Worm (Caenorhabditis elegans) whole organism, late embryonic: ENCODE results near the gene C44C10.3.

ENCODE experiments used
- C08G9.2 ChIP-seq: sonication (generic microtip); optimal IDR thresholded peaks from 2 replicates; lab custom pipeline; 2016; ENCODE audit warnings: mild to moderate bottlenecking, missing genetic modification characterization, moderate library complexity, missing compliant biosample characterization
- F13H6.1 ChIP-seq: sonication (generic microtip); optimal IDR thresholded peaks from 2 replicates; lab custom pipeline; 2016; ENCODE audit warnings: missing genetic modification characterization, missing compliant biosample characterization
- K02D7.2 ChIP-seq: sonication (generic microtip); optimal IDR thresholded peaks from 2 replicates; lab custom pipeline; 2017; ENCODE audit warnings: mild to moderate bottlenecking, missing genetic modification characterization, missing compliant biosample characterization
- K09A11.1 ChIP-seq: sonication (generic microtip); optimal IDR thresholded peaks from 2 replicates; lab custom pipeline; 2017; ENCODE audit warnings: antibody characterized with exemption, mild to moderate bottlenecking, missing genetic modification characterization, missing compliant biosample characterization; ENCODE audit not compliant: insufficient read depth
- T23F11.4 ChIP-seq: fragments of 200-800 bp; sonication (Bioruptor generic); optimal IDR thresholded peaks from 2 replicates; lab custom pipeline; 2018; ENCODE audit warnings: mild to moderate bottlenecking, missing genetic modification characterization, missing compliant biosample characterization
- ahr-1 ChIP-seq: sonication (generic microtip); optimal IDR thresholded peaks from 2 replicates; lab custom pipeline; 2016; ENCODE audit warnings: missing genetic modification characterization, missing compliant biosample characterization
- ceh-18 ChIP-seq: sonication (generic microtip); optimal IDR thresholded peaks from 2 replicates; lab custom pipeline; 2016; ENCODE audit warnings: missing genetic modification characterization, missing compliant biosample characterization
- ceh-2 ChIP-seq: sonication (generic microtip); optimal IDR thresholded peaks from 2 replicates; lab custom pipeline; 2016; ENCODE audit warnings: missing genotype, missing genetic modification characterization, missing compliant biosample characterization
- ceh-30 ChIP-seq: fragments of 150-350 bp; optimal IDR thresholded peaks from 2 replicates; lab custom pipeline; 2014; ENCODE audit warnings: missing biosample characterization, missing genetic modification characterization
- ceh-31 ChIP-seq: sonication (generic microtip); optimal IDR thresholded peaks from 2 replicates; lab custom pipeline; 2016; ENCODE audit warnings: missing genetic modification characterization, missing compliant biosample characterization
- ceh-48 ChIP-seq: sonication (generic microtip); optimal IDR thresholded peaks from 2 replicates; lab custom pipeline; 2016; ENCODE audit warnings: missing genetic modification characterization, inconsistent platforms, missing compliant biosample characterization
- ceh-6 ChIP-seq: fragments of 200-800 bp; sonication (Bioruptor generic); optimal IDR thresholded peaks from 2 replicates; lab custom pipeline; 2018; ENCODE audit warnings: mild to moderate bottlenecking, missing genetic modification characterization, missing compliant biosample characterization
- ceh-9 ChIP-seq: sonication (generic microtip); optimal IDR thresholded peaks from 2 replicates; lab custom pipeline; 2016; ENCODE audit warnings: mild to moderate bottlenecking, missing genetic modification characterization, inconsistent platforms, missing compliant biosample characterization
- dmd-4 ChIP-seq: sonication (generic microtip); optimal IDR thresholded peaks from 2 replicates; lab custom pipeline; 2016; ENCODE audit warnings: borderline replicate concordance, missing genetic modification characterization, missing compliant biosample characterization
- dve-1 ChIP-seq: sonication (generic microtip); optimal IDR thresholded peaks from 2 replicates; lab custom pipeline; 2017; ENCODE audit warnings: antibody characterized with exemption, mild to moderate bottlenecking, missing genetic modification characterization, missing compliant biosample characterization
- ets-4 ChIP-seq: sonication (generic microtip); optimal IDR thresholded peaks from 2 replicates; lab custom pipeline; 2016; ENCODE audit warnings: missing genetic modification characterization, missing compliant biosample characterization
- fax-1 ChIP-seq: sonication (generic microtip); optimal IDR thresholded peaks from 2 replicates; lab custom pipeline; 2016; ENCODE audit warnings: missing genotype, missing genetic modification characterization, missing compliant biosample characterization
- fkh-10 ChIP-seq: fragments of 150-350 bp; optimal IDR thresholded peaks from 2 replicates; lab custom pipeline; 2014; ENCODE audit warnings: missing biosample characterization, missing genetic modification reagents, missing genetic modification characterization
- fkh-6 ChIP-seq: sonication (generic microtip); optimal IDR thresholded peaks from 2 replicates; lab custom pipeline; 2016; ENCODE audit warnings: missing genetic modification characterization, missing compliant biosample characterization
- gmeb-2 ChIP-seq: sonication (generic microtip); optimal IDR thresholded peaks from 2 replicates; lab custom pipeline; 2016; ENCODE audit warnings: missing genetic modification characterization, inconsistent platforms, missing compliant biosample characterization
- hlh-13 ChIP-seq: fragments of 200-800 bp; sonication (Bioruptor generic); optimal IDR thresholded peaks from 2 replicates; lab custom pipeline; 2018; ENCODE audit warnings: mild to moderate bottlenecking, missing genetic modification characterization, missing compliant biosample characterization
- hlh-15 ChIP-seq: sonication (generic microtip); optimal IDR thresholded peaks from 2 replicates; lab custom pipeline; 2016; ENCODE audit warnings: missing genetic modification characterization, missing compliant biosample characterization
- hlh-30 ChIP-seq: sonication (generic microtip); optimal IDR thresholded peaks from 2 replicates; lab custom pipeline; 2017; ENCODE audit warnings: antibody characterized with exemption, missing genetic modification characterization, missing compliant biosample characterization; ENCODE audit not compliant: insufficient read depth
- lin-11 ChIP-seq: fragments of 200-800 bp; sonication (Bioruptor generic); optimal IDR thresholded peaks from 2 replicates; lab custom pipeline; 2018; ENCODE audit warnings: mild to moderate bottlenecking, missing genetic modification characterization, missing compliant biosample characterization
- madf-2 ChIP-seq: sonication (generic microtip); optimal IDR thresholded peaks from 2 replicates; lab custom pipeline; 2017; ENCODE audit warnings: missing genetic modification characterization, missing compliant biosample characterization
- mec-3 ChIP-seq: sonication (generic microtip); optimal IDR thresholded peaks from 2 replicates; lab custom pipeline; 2016; ENCODE audit warnings: borderline replicate concordance, missing genetic modification characterization, missing compliant biosample characterization
- nfya-1 ChIP-seq: sonication (generic microtip); optimal IDR thresholded peaks from 2 replicates; lab custom pipeline; 2017; ENCODE audit warnings: missing genetic modification characterization, mild to moderate bottlenecking, missing compliant biosample characterization, antibody characterized with exemption, moderate library complexity
- nhr-11 ChIP-seq: fragments of 150-350 bp; optimal IDR thresholded peaks from 2 replicates; lab custom pipeline; 2014; ENCODE audit warnings: missing biosample characterization, missing genetic modification characterization
- nhr-232 ChIP-seq: sonication (generic microtip); optimal IDR thresholded peaks from 2 replicates; lab custom pipeline; 2016; ENCODE audit warnings: missing genetic modification characterization, missing compliant biosample characterization
- npax-4 ChIP-seq: sonication (generic microtip); optimal IDR thresholded peaks from 2 replicates; lab custom pipeline; 2016; ENCODE audit warnings: missing genetic modification characterization, missing compliant biosample characterization
- pax-1 ChIP-seq: fragments of 150-350 bp; optimal IDR thresholded peaks from 2 replicates; lab custom pipeline; 2014; ENCODE audit warnings: missing biosample characterization, missing genetic modification characterization
- pha-2 ChIP-seq: sonication (generic microtip); optimal IDR thresholded peaks from 2 replicates; lab custom pipeline; 2017; ENCODE audit warnings: mild to moderate bottlenecking, missing genetic modification characterization, missing compliant biosample characterization
- pqm-1 ChIP-seq: sonication (generic microtip); optimal IDR thresholded peaks from 2 replicates; lab custom pipeline; 2016; ENCODE audit warnings: missing genetic modification characterization, missing compliant biosample characterization
- sdc-2 ChIP-seq: sonication (generic microtip); optimal IDR thresholded peaks from 2 replicates; lab custom pipeline; 2016; ENCODE audit warnings: missing genotype, missing genetic modification characterization, missing compliant biosample characterization
- syd-9 ChIP-seq: sonication (generic microtip); optimal IDR thresholded peaks from 2 replicates; lab custom pipeline; 2016; ENCODE audit warnings: mild to moderate bottlenecking, missing genetic modification characterization, moderate library complexity, missing compliant biosample characterization
- tbx-2 ChIP-seq: sonication (generic microtip); optimal IDR thresholded peaks from 2 replicates; lab custom pipeline; 2016; ENCODE audit warnings: missing genetic modification characterization, missing compliant biosample characterization
- unc-42 ChIP-seq: sonication (generic microtip); optimal IDR thresholded peaks from 2 replicates; lab custom pipeline; 2016; ENCODE audit warnings: missing genotype, missing genetic modification characterization, missing compliant biosample characterization
- unc-55 ChIP-seq: sonication (generic microtip); optimal IDR thresholded peaks from 2 replicates; lab custom pipeline; 2017; ENCODE audit warnings: missing biosample characterization, missing genetic modification reagents, missing genetic modification characterization
- unc-86 ChIP-seq: sonication (generic microtip); optimal IDR thresholded peaks from 2 replicates; lab custom pipeline; 2016; ENCODE audit warnings: missing genetic modification characterization, missing compliant biosample characterization
- ztf-16 ChIP-seq: sonication (generic microtip); optimal IDR thresholded peaks from 2 replicates; lab custom pipeline; 2017; ENCODE audit warnings: missing genetic modification characterization, missing compliant biosample characterization

C44C10.3 gene

ce11 chrX:11687836-11688319, 14.5 kb upstream of the C44C10.3 start, which contains the start of gene C44C10.7:
C44C10.7 (minus strand) TSS chrX:11688269.
- TF ChIP-seq dmd-4 (tag; lab: Kevin White, UChicago): no peak
- no peak for TF ChIP-seq unc-55 (GFP tag; lab: Kevin White, UChicago)
- TF ChIP-seq npax-4 (tag; lab: Kevin White, UChicago): no peak
- no peak for TF ChIP-seq pax-1 (tag; lab: Kevin White, UChicago)
- TF ChIP-seq ets-4: no peak
- no peak for TF ChIP-seq unc-86 (tag; lab: Kevin White, UChicago)
- no peak for TF ChIP-seq pqm-1 (tag; lab: Kevin White, UChicago)
- no peak for TF ChIP-seq fax-1 (tag; lab: Kevin White, UChicago)
- no peak for TF ChIP-seq ceh-9 (tag; lab: Kevin White, UChicago)
- no peak for TF ChIP-seq C08G9.2 (tag; lab: Kevin White, UChicago)
- no peak for TF ChIP-seq ztf-16 (tag; lab: Kevin White, UChicago)
- no peak for TF ChIP-seq ceh-31 (tag; lab: Kevin White, UChicago)
- TF ChIP-seq hlh-15 (tag; lab: Kevin White, UChicago): no peak
- no peak for TF ChIP-seq tbx-2
- TF ChIP-seq ceh-6 (GFP tag; lab: Kevin White, UChicago): no peak
- no peak for TF ChIP-seq T23F11.4 (GFP tag; lab: Kevin White, UChicago)
- no peak for TF ChIP-seq syd-9 (tag; lab: Kevin White, UChicago)
- TF ChIP-seq unc-42 (tag; lab: Kevin White, UChicago): no peak
- TF ChIP-seq, all 69 proteins: peak for 0

- TF ChIP-seq tbx-2 (no peak), fkh-6 (tag; lab: Kevin White, UChicago) (no peak), dve-1 (tag; lab: Kevin White, UChicago) (no peak), nhr-232 (tag; lab: Kevin White, UChicago) (no peak), hlh-13 (GFP tag; lab: Kevin White, UChicago) (no peak), K02D7.2 (tag; lab: Kevin White, UChicago) (no peak), nhr-11 (tag; lab: Kevin White, UChicago) (no peak), lin-11 (no peak)
These were observed 12.2 kb upstream of the C44C10.3 start, which contains the start of the genes C44C10.10 and C44C10.5 for ce11 chrX:11690014-11690591. C44C10.10 (plus strand) TSS chrX:11690314. C44C10.5 (plus strand) TSS chrX:11690541.

- TF ChIP-seq C08G9.2 (tag; lab: Kevin White, UChicago) (peak; percentile 42), dve-1 (tag; lab: Kevin White, UChicago) (no peak), nfya-1 (tag; lab: Kevin White, UChicago) (peak; percentile 41), hlh-30 (tag; lab: Kevin White, UChicago) (no peak), ceh-2 (tag; lab: Kevin White, UChicago) (peak; percentile 56), tbx-2 (peak; percentile 57), ets-4 (peak; percentile 42), ceh-31 (tag; lab: Kevin White, UChicago) (peak; percentile 74), sdc-2 (tag; lab: Kevin White, UChicago) (peak; percentile 3)
These were observed 9.2 kb upstream of the C44C10.3 start, which contains the start of gene smcl-1 for ce11 chrX:11693092-11693491. smcl-1 (plus strand) TSS chrX:11693464.

- TF ChIP-seq syd-9 (tag; lab: Kevin White, UChicago) (no peak), ceh-30 (tag; lab: Kevin White, UChicago) (no peak), hlh-13 (GFP tag; lab: Kevin White, UChicago) (no peak), ahr-1 (tag; lab: Kevin White, UChicago) (no peak), madf-2 (tag; lab: Kevin White, UChicago) (no peak), F13H6.1 (tag; lab: Kevin White, UChicago) (no peak), ceh-48 (tag; lab: Kevin White, UChicago) (no peak), ceh-31 (tag; lab: Kevin White, UChicago) (no peak), K09A11.1 (tag; lab: Kevin White, UChicago) (no peak), fkh-10 (GFP tag; lab: Kevin White, UChicago) (no peak), gmeb-2 (tag; lab: Kevin White, UChicago) (no peak), pha-2 (no peak), mec-3 (tag; lab: Kevin White, UChicago) (no peak), fkh-6 (tag; lab: Kevin White, UChicago) (no peak), ceh-18 (tag; lab: Kevin White, UChicago) (no peak)
- TF ChIP-seq, all 69 proteins: peak for 0
These were observed 5.6 kb upstream of the C44C10.3 start, which contains the start of gene C44C10.12 for ce11 chrX:11696696-11697095. C44C10.12 (plus strand) TSS chrX:11696996.
